Fruit fly (Drosophila melanogaster) whole organism, embryonic: ENCODE data around the gene CG43630.

ENCODE experiments used
- Bteb2 ChIP-seq: fragments of 200-800 bp; sonication (Bioruptor generic); optimal IDR thresholded peaks from 2 replicates; lab custom pipeline; 2016; ENCODE audit warnings: missing biosample characterization, missing genetic modification characterization
- CG10565 ChIP-seq: fragments of 200-800 bp; sonication (Bioruptor generic); optimal IDR thresholded peaks from 3 replicates; lab custom pipeline; 2016; ENCODE audit warnings: missing biosample characterization, mild to moderate bottlenecking, missing genetic modification characterization
- CG12659 ChIP-seq: fragments of 200-800 bp; sonication (Bioruptor generic); optimal IDR thresholded peaks from 3 replicates; lab custom pipeline; 2017; ENCODE audit warnings: mild to moderate bottlenecking, missing biosample characterization, missing genetic modification reagents, missing genetic modification characterization
- CG12769 ChIP-seq: fragments of 200-800 bp; sonication (Bioruptor generic); optimal IDR thresholded peaks from 2 replicates; lab custom pipeline; 2019; ENCODE audit warnings: missing biosample characterization, mild to moderate bottlenecking, missing genetic modification characterization, moderate library complexity
- CG13624 ChIP-seq: fragments of 200-800 bp; sonication (Bioruptor generic); optimal IDR thresholded peaks from 2 replicates; lab custom pipeline; 2016; ENCODE audit warnings: missing biosample characterization, missing genetic modification characterization
- CG14014 ChIP-seq: fragments of 200-800 bp; sonication (Bioruptor generic); IDR thresholded peaks from 2 replicates; pipeline ENCODE4 v1.3.6; 2022; ENCODE audit warnings: missing biosample characterization, missing genetic modification characterization
- CG15479 ChIP-seq: fragments of 200-800 bp; sonication (Bioruptor generic); optimal IDR thresholded peaks from 3 replicates; lab custom pipeline; 2019; ENCODE audit warnings: missing biosample characterization, mild to moderate bottlenecking, missing genetic modification characterization, moderate library complexity
- CG1647 ChIP-seq: fragments of 200-800 bp; sonication (Bioruptor generic); optimal IDR thresholded peaks from 3 replicates; lab custom pipeline; 2016; ENCODE audit warnings: missing biosample characterization, missing genetic modification characterization
- CG16813 ChIP-seq: fragments of 200-800 bp; sonication (Bioruptor generic); IDR thresholded peaks from 3 replicates; pipeline ENCODE4 v1.3.6; 2022; ENCODE audit warnings: missing biosample characterization, missing genetic modification characterization; ENCODE audit not compliant: partially characterized antibody
- CG17359 ChIP-seq: fragments of 200-800 bp; sonication (Bioruptor generic); optimal IDR thresholded peaks from 3 replicates; lab custom pipeline; 2018; ENCODE audit warnings: missing biosample characterization, mild to moderate bottlenecking, missing genetic modification characterization, moderate library complexity
- CG17912 ChIP-seq: fragments of 200-800 bp; sonication (Bioruptor generic); optimal IDR thresholded peaks from 2 replicates; lab custom pipeline; 2018; ENCODE audit warnings: missing biosample characterization, mild to moderate bottlenecking, missing genetic modification characterization
- CG2199 ChIP-seq: fragments of 200-800 bp; sonication (Bioruptor generic); IDR thresholded peaks from 3 replicates; pipeline ENCODE4 v1.3.6; 2022; ENCODE audit warnings: missing biosample characterization, missing genetic modification characterization
- CG2712 ChIP-seq: fragments of 200-800 bp; optimal IDR thresholded peaks from 3 replicates; lab custom pipeline; 2019; ENCODE audit warnings: missing biosample characterization, mild to moderate bottlenecking, missing genetic modification characterization, moderate library complexity
- CG3163 ChIP-seq: fragments of 200-800 bp; sonication (Bioruptor generic); optimal IDR thresholded peaks from 3 replicates; lab custom pipeline; 2016; ENCODE audit warnings: missing biosample characterization, missing genetic modification characterization
- CG42726 ChIP-seq: fragments of 200-800 bp; sonication (Bioruptor generic); IDR thresholded peaks from 2 replicates; pipeline ENCODE4 v1.3.6; 2022; ENCODE audit warnings: missing biosample characterization, missing genetic modification characterization; ENCODE audit not compliant: partially characterized antibody
- CG4328 ChIP-seq: fragments of 200-800 bp; sonication (Bioruptor generic); optimal IDR thresholded peaks from 3 replicates; lab custom pipeline; 2017; ENCODE audit warnings: missing biosample characterization, missing genetic modification reagents, missing genetic modification characterization
- CG5180 ChIP-seq: fragments of 200-800 bp; sonication (Bioruptor generic); optimal IDR thresholded peaks from 3 replicates; lab custom pipeline; 2017; ENCODE audit warnings: missing biosample characterization, missing genetic modification characterization, mild to moderate bottlenecking, moderate library complexity, missing genetic modification reagents
- CG8924 ChIP-seq: fragments of 200-800 bp; optimal IDR thresholded peaks from 3 replicates; lab custom pipeline; 2019; ENCODE audit warnings: missing biosample characterization, mild to moderate bottlenecking, missing genetic modification characterization, moderate library complexity
- CG9437 ChIP-seq: fragments of 200-800 bp; sonication (Bioruptor generic); optimal IDR thresholded peaks from 2 replicates; lab custom pipeline; 2018; ENCODE audit warnings: missing biosample characterization, mild to moderate bottlenecking, missing genetic modification characterization
- CG9727 ChIP-seq: fragments of 200-800 bp; sonication (Bioruptor generic); optimal IDR thresholded peaks from 3 replicates; lab custom pipeline; 2017; ENCODE audit warnings: missing biosample characterization, mild to moderate bottlenecking, missing genetic modification characterization
- Camta ChIP-seq: fragments of 200-800 bp; sonication (Bioruptor generic); optimal IDR thresholded peaks from 2 replicates; lab custom pipeline; 2016; ENCODE audit warnings: missing biosample characterization, missing genetic modification characterization
- D ChIP-seq, 2 experiments: fragments of 200-800 bp in 1 of 2; fragments of >200 bp in 1 of 2; sonication (Bioruptor generic) in 1 of 2; optimal IDR thresholded peaks; 2 replicates in 1 of 2; 3 replicates in 1 of 2; lab custom pipeline; 2017; ENCODE audit warnings: mild to moderate bottlenecking in 1 of 2, missing biosample characterization in 1 of 2, missing genetic modification characterization in 1 of 2, missing genetic modification reagents in 1 of 2
- Dll ChIP-seq: fragments of 200-800 bp; sonication (Bioruptor generic); IDR thresholded peaks from 4 replicates; pipeline ENCODE4 v1.3.6; 2022; ENCODE audit warnings: missing biosample characterization, missing genetic modification characterization; ENCODE audit not compliant: partially characterized antibody
- Eip74EF ChIP-seq, 2 experiments: fragments of 200-800 bp in 1 of 2; fragments of >200 bp in 1 of 2; sonication (Bioruptor generic) in 1 of 2; optimal IDR thresholded peaks; 2 replicates each; lab custom pipeline; 2017 to 2019; ENCODE audit warnings: missing biosample characterization in 2 of 2, missing genetic modification characterization in 2 of 2, mild to moderate bottlenecking in 1 of 2, moderate library complexity in 1 of 2
- HLH54F ChIP-seq: fragments of 200-800 bp; sonication (Bioruptor generic); optimal IDR thresholded peaks from 3 replicates; lab custom pipeline; 2016; ENCODE audit warnings: missing biosample characterization, missing genetic modification characterization
- HmgD ChIP-seq: fragments of 200-800 bp; sonication (Bioruptor generic); optimal IDR thresholded peaks from 3 replicates; lab custom pipeline; 2016; ENCODE audit warnings: missing biosample characterization, missing genetic modification characterization
- Lim3 ChIP-seq: fragments of 200-800 bp; sonication (Bioruptor generic); IDR thresholded peaks from 2 replicates; pipeline ENCODE4 v1.3.6; 2022; ENCODE audit warnings: missing biosample characterization, missing genetic modification characterization
- MBD-R2 ChIP-seq: fragments of 200-800 bp; sonication (Bioruptor generic); IDR thresholded peaks from 2 replicates; pipeline ENCODE4 v1.3.6; 2022; ENCODE audit warnings: missing biosample characterization, missing genetic modification characterization
- Stat92E ChIP-seq, 3 experiments: fragments of >200 bp in 2 of 3; fragments of 200-800 bp in 1 of 3; sonication (Bioruptor generic) in 1 of 3; optimal IDR thresholded peaks; 2 replicates each; lab custom pipeline; 2017 to 2019; ENCODE audit warnings: missing biosample characterization in 3 of 3, missing genetic modification characterization in 3 of 3, mild to moderate bottlenecking in 1 of 3, moderate library complexity in 1 of 3
- TFAM ChIP-seq: fragments of 200-800 bp; sonication (Bioruptor generic); optimal IDR thresholded peaks from 2 replicates; lab custom pipeline; 2017; ENCODE audit warnings: missing biosample characterization, missing genetic modification characterization, inconsistent platforms
- Trl ChIP-seq, 3 experiments: fragments of >200 bp in 2 of 3; fragments of 200-800 bp in 1 of 3; sonication (Bioruptor generic) in 1 of 3; optimal IDR thresholded peaks; 2 replicates in 1 of 3; 3 replicates in 2 of 3; lab custom pipeline; 2016 to 2017; ENCODE audit warnings: missing biosample characterization in 1 of 3, missing genetic modification characterization in 1 of 3
- amos ChIP-seq: fragments of 200-800 bp; sonication (Bioruptor generic); IDR thresholded peaks from 2 replicates; pipeline ENCODE4 v1.3.6; 2022; ENCODE audit warnings: missing biosample characterization, missing genetic modification characterization; ENCODE audit not compliant: partially characterized antibody
- ash1 ChIP-seq: fragments of 200-800 bp; sonication (Bioruptor generic); optimal IDR thresholded peaks from 2 replicates; lab custom pipeline; 2018; ENCODE audit warnings: missing biosample characterization, mild to moderate bottlenecking, missing genetic modification characterization
- crp ChIP-seq, 2 experiments: fragments of 200-800 bp; sonication (Bioruptor generic); optimal IDR thresholded peaks; 2 replicates in 1 of 2; 3 replicates in 1 of 2; lab custom pipeline; 2017; ENCODE audit warnings: missing biosample characterization in 2 of 2, missing genetic modification characterization in 2 of 2, mild to moderate bottlenecking in 1 of 2, moderate library complexity in 1 of 2
- disco-r ChIP-seq: fragments of 200-800 bp; sonication (Bioruptor generic); optimal IDR thresholded peaks from 2 replicates; lab custom pipeline; 2016; ENCODE audit warnings: missing biosample characterization, missing genetic modification characterization
- fd3F ChIP-seq: fragments of 200-800 bp; sonication (Bioruptor generic); optimal IDR thresholded peaks from 2 replicates; lab custom pipeline; 2018; ENCODE audit warnings: missing biosample characterization, mild to moderate bottlenecking, missing genetic modification characterization, moderate library complexity
- ftz-f1 ChIP-seq: fragments of 200-800 bp; sonication (Bioruptor generic); optimal IDR thresholded peaks from 2 replicates; lab custom pipeline; 2016; ENCODE audit warnings: missing biosample characterization, missing genetic modification characterization
- gt ChIP-seq: fragments of 200-800 bp; sonication (Bioruptor generic); IDR thresholded peaks from 2 replicates; pipeline ENCODE4 v1.3.6; 2022; ENCODE audit warnings: missing biosample characterization, missing genetic modification characterization
- hb ChIP-seq: fragments of 200-800 bp; sonication (Bioruptor generic); IDR thresholded peaks from 3 replicates; pipeline ENCODE4 v1.3.6; 2022; ENCODE audit warnings: missing biosample characterization, missing genetic modification characterization; ENCODE audit not compliant: partially characterized antibody
- nom ChIP-seq: fragments of 200-800 bp; sonication (Bioruptor generic); optimal IDR thresholded peaks from 2 replicates; lab custom pipeline; 2017; ENCODE audit warnings: missing biosample characterization, missing genetic modification characterization, mild to moderate bottlenecking, moderate library complexity, missing genetic modification reagents
- org-1 ChIP-seq: fragments of 200-800 bp; sonication (Bioruptor generic); optimal IDR thresholded peaks from 2 replicates; lab custom pipeline; 2017; ENCODE audit warnings: missing biosample characterization, missing genetic modification characterization
- phol ChIP-seq: fragments of 200-800 bp; sonication (Bioruptor generic); optimal IDR thresholded peaks from 3 replicates; lab custom pipeline; 2018; ENCODE audit warnings: missing biosample characterization, mild to moderate bottlenecking, missing genetic modification characterization, moderate library complexity
- sisA ChIP-seq: fragments of 200-800 bp; sonication (Bioruptor generic); IDR thresholded peaks from 2 replicates; pipeline ENCODE4 v1.3.6; 2022; ENCODE audit warnings: missing biosample characterization, missing genetic modification characterization
- ssp ChIP-seq: fragments of 200-800 bp; sonication (Bioruptor generic); IDR thresholded peaks from 2 replicates; pipeline ENCODE4 v1.3.6; 2022; ENCODE audit warnings: missing biosample characterization, missing genetic modification characterization
- tgo ChIP-seq: fragments of 200-800 bp; sonication (Bioruptor generic); IDR thresholded peaks from 3 replicates; pipeline ENCODE4 v1.3.6; 2022; ENCODE audit warnings: missing biosample characterization, missing genetic modification characterization
- twi ChIP-seq: fragments of 200-800 bp; optimal IDR thresholded peaks from 2 replicates; lab custom pipeline; 2019; ENCODE audit warnings: missing biosample characterization, mild to moderate bottlenecking, missing genetic modification characterization, moderate library complexity
- vvl ChIP-seq: fragments of 200-800 bp; sonication (Bioruptor generic); IDR thresholded peaks from 2 replicates; pipeline ENCODE4 v1.3.6; 2022; ENCODE audit warnings: missing biosample characterization, missing genetic modification characterization
- wek ChIP-seq: fragments of 200-800 bp; sonication (Bioruptor generic); optimal IDR thresholded peaks from 3 replicates; lab custom pipeline; 2018; ENCODE audit warnings: missing biosample characterization, mild to moderate bottlenecking, missing genetic modification characterization, moderate library complexity
- zf30C ChIP-seq: fragments of 200-800 bp; sonication (Bioruptor generic); optimal IDR thresholded peaks from 3 replicates; lab custom pipeline; 2018; ENCODE audit warnings: missing biosample characterization, mild to moderate bottlenecking, missing genetic modification characterization

The CG43630 gene

dm6 chr3R:12647954-12648353, 28.1 kb downstream of the CG43630 start, which contains the start of gene Dtg (continued):
- no peak for TF ChIP-seq MBD-R2 (GFP tag; lab: Robert Waterston, UW)
- 0 out of 3 replicates have a peak, but pooled peaks have one; percentile 41 for TF ChIP-seq CG2199 (GFP tag; lab: Robert Waterston, UW)
- no peak for TF ChIP-seq CG4328 (GFP tag; lab: Kevin White, UChicago)
- peak; percentile 70 for TF ChIP-seq twi
- TF ChIP-seq D (optimal IDR thresholded peaks at IDR 0.05; lab: Kevin White, UChicago), result no peak
- no peak for TF ChIP-seq D (GFP tag; optimal IDR thresholded peaks at IDR 0.05; lab: Kevin White, UChicago)
- TF ChIP-seq amos (GFP tag; lab: Robert Waterston, UW), result no peak
- TF ChIP-seq CG12659, result no peak
- TF ChIP-seq CG12769, result no peak
- TF ChIP-seq Trl (optimal IDR thresholded peaks at IDR 0.05; lab: Kevin White, UChicago), result peak in 1 of 2 experiments; percentile 2
- TF ChIP-seq Trl (GFP tag; optimal IDR thresholded peaks at IDR 0.05; lab: Kevin White, UChicago), result no peak
- peak; percentile 63 for TF ChIP-seq CG15479 (GFP tag; lab: Kevin White, UChicago)
- TF ChIP-seq CG9727 (GFP tag; lab: Kevin White, UChicago), result peak; percentile 0
- no peak for TF ChIP-seq fd3F (GFP tag; lab: Kevin White, UChicago)
- TF ChIP-seq TFAM (GFP tag; lab: Kevin White, UChicago), result no peak
- TF ChIP-seq CG3163 (GFP tag; lab: Kevin White, UChicago), result no peak
- no peak for TF ChIP-seq CG10565 (GFP tag; lab: Kevin White, UChicago)
- no peak for TF ChIP-seq Lim3 (GFP tag; lab: Robert Waterston, UW)
- no peak for TF ChIP-seq Bteb2 (GFP tag; lab: Kevin White, UChicago)
- no peak for TF ChIP-seq sisA (GFP tag; lab: Robert Waterston, UW)
- TF ChIP-seq CG1647, result no peak
- TF ChIP-seq org-1 (GFP tag; lab: Kevin White, UChicago), result no peak
- TF ChIP-seq HLH54F (GFP tag; lab: Kevin White, UChicago), result no peak
- peak; percentile 18 for TF ChIP-seq nom (GFP tag; lab: Kevin White, UChicago)
- TF ChIP-seq disco-r (GFP tag; lab: Kevin White, UChicago), result no peak
- TF ChIP-seq phol, result no peak
- TF ChIP-seq tgo (GFP tag; lab: Robert Waterston, UW), result no peak
- TF ChIP-seq CG2712 (tag; lab: Kevin White, UChicago), result peak; percentile 7
- no peak for TF ChIP-seq Eip74EF (GFP tag; optimal IDR thresholded peaks at IDR 0.05; lab: Kevin White, UChicago)
- TF ChIP-seq ash1 (GFP tag; lab: Kevin White, UChicago), result no peak
- peak in 1 of 2 experiments; percentile 14 for TF ChIP-seq crp (GFP tag; optimal IDR thresholded peaks at IDR 0.05; lab: Kevin White, UChicago)
- TF ChIP-seq CG16813 (GFP tag; lab: Robert Waterston, UW), result no peak
- TF ChIP-seq CG9437 (GFP tag; lab: Kevin White, UChicago), result no peak
- TF ChIP-seq gt (GFP tag; lab: Robert Waterston, UW), result no peak
- peak; percentile 34 for TF ChIP-seq CG5180 (GFP tag; lab: Kevin White, UChicago)
- no peak for TF ChIP-seq hb
- TF ChIP-seq ssp (GFP tag; lab: Robert Waterston, UW), result no peak
- no peak for TF ChIP-seq CG13624 (GFP tag; lab: Kevin White, UChicago)
- no peak for TF ChIP-seq vvl (GFP tag; lab: Robert Waterston, UW)
- TF ChIP-seq Stat92E (GFP tag; optimal IDR thresholded peaks at IDR 0.05; lab: Kevin White, UChicago), result peak in 1 of 3 experiments; percentile 62
- TF ChIP-seq CG14014 (GFP tag; lab: Robert Waterston, UW), result no peak
- TF ChIP-seq ftz-f1, result no peak
- TF ChIP-seq CG17359 (tag; lab: Kevin White, UChicago), result no peak
- no peak for TF ChIP-seq Camta
- peak; percentile 10 for TF ChIP-seq CG8924 (tag; lab: Kevin White, UChicago)
- TF ChIP-seq wek (GFP tag; lab: Kevin White, UChicago), result no peak
- no peak for TF ChIP-seq zf30C (GFP tag; lab: Kevin White, UChicago)
- TF ChIP-seq HmgD (GFP tag; lab: Kevin White, UChicago), result no peak
- no peak for TF ChIP-seq CG17912 (GFP tag; lab: Kevin White, UChicago)
- no peak for TF ChIP-seq Dll (GFP tag; lab: Robert Waterston, UW)
- no peak for TF ChIP-seq CG42726 (GFP tag; lab: Robert Waterston, UW)
